Worm (Caenorhabditis elegans) whole organism, dauer: ENCODE results near the gene nhr-19.

Source experiments
- unc-62 ChIP-seq: sonication (generic microtip); optimal IDR thresholded peaks from 2 replicates; lab custom pipeline; 2017; ENCODE audit warnings: missing biosample characterization, missing genetic modification reagents, missing genetic modification characterization

Gene nhr-19

DNA sequence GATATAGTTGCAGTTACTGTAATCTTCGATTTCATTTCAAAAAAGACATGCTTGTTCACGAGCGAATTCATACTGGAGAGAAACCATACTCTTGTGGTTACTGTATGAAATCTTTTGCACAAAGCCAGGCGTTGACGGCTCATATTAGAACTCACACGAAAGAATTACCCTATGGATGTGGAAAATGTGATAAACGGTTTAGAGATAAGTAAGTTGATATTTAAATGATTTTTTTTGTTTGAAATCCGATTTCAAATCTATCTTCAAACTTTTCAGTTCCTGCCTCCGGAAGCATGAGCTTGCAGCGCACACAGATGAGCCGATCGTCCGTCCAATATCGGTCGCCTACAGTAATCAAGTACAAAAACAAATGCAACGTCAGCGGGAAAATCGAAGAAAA, 46.4 kb downstream of the nhr-19 start:
- TF ChIP-seq unc-62 (GFP tag; lab: Kevin White, UChicago): no peak

DNA sequence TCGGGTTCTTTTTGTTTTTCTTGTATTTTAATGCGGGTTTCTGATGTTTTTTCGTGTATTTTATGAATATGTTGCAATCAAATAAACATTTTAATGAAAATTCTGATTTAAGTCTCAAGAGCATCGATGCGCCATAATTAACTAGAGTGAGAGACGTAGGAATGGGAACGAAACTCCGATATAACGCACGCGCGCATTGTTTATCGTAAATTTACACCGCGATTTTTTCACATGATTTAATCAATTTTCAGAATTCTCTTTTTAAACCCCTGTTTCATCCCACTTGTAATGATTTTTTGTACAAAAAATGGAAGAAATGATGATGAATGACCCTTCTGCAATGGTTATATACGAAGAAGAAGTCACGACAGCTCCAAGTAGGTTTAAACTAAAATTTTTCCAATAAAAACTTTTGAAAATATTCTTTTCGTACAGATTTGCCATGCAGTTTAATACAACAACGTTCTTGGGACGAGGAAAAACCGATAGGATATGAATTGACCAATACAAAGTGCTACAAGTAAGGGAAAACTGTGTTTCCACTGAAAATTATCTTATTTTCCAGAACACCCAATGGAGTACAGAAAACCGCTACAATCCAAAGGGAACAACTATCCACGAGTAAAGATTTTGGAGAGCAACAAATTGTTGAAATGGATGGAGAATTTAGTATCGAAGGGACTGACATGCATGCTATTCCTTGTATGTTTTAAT, 47.7 kb downstream of the nhr-19 start, which contains the start of gene zfp-2:
Gene zfp-2, plus strand, starts transcription at position 214 of the 714 bp plus-strand sequence.
- TF ChIP-seq unc-62 (GFP tag; lab: Kevin White, UChicago): no peak

DNA sequence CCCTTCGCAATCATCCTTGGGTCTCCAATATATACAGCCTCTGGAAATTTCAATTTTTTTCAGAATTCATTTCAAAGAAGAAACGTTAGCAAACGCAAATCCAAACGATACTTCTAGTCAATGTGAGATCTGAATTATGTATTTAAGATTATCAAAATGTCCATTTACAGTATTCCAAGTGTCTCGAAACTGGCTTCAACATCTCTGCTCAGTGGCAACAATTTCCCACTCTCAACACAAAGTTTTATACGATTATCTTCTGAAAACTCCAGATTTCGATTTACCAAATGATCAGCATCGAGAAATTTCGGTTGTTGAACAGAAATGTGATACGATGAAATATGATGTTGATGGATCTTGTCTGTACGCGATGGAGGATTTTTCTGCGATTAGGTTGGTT, 48.7 kb downstream of the nhr-19 start:
- no peak for TF ChIP-seq unc-62 (GFP tag; lab: Kevin White, UChicago)

DNA sequence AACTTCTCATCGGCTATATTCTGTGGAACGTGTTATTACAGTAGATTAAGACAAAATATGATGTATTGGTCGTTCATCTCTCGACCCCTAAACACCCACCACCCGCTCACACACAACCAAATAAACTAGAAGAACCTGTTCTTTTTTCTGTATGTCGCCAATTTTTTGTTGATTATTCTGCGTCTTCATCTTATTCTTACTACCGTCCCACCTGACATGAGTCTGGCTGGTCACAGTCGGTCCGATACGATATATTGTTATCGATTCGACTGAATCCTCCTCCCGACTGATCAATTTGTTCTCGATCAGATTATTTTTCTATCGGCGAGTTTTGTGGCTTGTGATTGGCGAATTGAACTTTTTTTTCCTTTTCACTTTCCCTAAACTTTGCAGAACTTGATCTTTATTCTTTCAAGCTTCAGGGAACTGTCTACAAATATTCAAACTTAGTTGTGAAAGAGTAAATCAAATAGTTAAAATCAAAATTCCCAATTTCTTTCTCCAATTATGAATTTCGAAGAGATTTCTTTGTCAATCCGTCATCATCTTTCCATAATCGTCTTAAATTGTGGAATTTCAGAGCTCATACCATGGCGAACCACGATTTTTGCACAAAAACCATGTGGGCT, 50.3 kb downstream of the nhr-19 start, which contains the start of gene F35H8.2:
Gene F35H8.2, plus strand, starts transcription at position 579 of the 629 bp plus-strand sequence.
- no peak for TF ChIP-seq unc-62 (GFP tag; lab: Kevin White, UChicago)

DNA sequence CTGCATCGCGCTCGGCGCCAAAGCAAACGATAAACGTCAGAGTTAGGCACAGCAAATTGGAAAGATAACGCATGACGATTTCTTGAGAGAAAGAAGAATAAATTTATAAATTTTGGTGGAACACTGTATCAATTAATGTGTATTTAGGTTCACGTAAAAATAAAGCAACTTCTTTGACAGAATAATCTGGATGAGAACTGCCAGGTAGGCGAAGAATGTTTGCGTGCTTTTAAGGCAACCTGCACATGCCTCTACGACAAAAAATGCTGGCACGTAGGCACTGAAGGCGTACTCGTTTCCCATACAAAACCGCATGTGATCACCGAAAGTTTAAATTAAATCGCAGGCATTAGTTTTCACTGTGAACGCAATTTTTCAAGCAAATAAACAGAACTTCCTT, 52.1 kb downstream of the nhr-19 start, which contains the start of gene F35H8.1:
Gene F35H8.1, minus strand, starts transcription at position 101 of the 400 bp plus-strand sequence.
- no peak for TF ChIP-seq unc-62 (GFP tag; lab: Kevin White, UChicago)

DNA sequence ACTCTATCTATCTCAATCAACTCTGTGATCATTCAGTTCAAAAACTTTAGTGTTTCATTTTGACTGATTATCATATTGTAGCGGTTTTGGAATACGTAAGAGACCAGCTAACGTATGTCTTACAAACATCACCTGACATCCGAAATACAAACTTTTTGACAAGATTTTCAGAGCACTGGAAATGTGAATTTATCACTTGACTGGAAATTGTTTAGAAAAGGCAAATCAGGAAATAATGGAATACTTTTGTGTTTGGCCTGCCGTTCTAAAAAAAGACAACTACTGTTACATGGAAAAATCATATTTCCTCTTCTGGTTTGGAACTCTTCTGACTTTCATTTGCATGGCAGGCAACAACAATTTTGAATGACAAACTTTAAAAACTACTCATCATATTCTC, 53.8 kb downstream of the nhr-19 start, which contains the start of gene F35H8.12:
Gene F35H8.12, plus strand, starts transcription at position 301 of the 400 bp plus-strand sequence.
- no peak for TF ChIP-seq unc-62 (GFP tag; lab: Kevin White, UChicago)

DNA sequence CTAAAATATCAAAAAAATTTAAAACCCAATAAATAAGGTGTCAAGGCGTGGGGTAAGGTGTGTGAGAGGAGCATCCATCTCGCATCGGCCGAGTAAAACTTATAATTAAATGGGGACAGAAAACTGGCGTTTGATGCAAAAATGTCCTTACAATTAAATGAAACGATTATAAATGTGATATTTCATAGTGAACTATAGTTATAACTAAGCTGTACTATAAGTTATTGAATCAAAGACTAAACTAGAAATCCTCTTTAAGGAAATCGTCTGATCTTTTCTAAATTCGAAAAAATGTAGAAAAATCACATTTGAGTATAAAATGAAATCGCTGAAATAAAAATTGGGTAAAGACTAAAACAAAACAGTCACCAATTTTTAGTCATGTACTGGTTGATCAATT, 54.6 kb downstream of the nhr-19 start, which contains the start of gene sra-6:
Gene sra-6, minus strand, starts transcription at position 101 of the 400 bp plus-strand sequence.
- no peak for TF ChIP-seq unc-62 (GFP tag; lab: Kevin White, UChicago)
